Fruit fly (Drosophila melanogaster): ENCODE data around the gene CG43219.

Gene CG43219

DNA sequence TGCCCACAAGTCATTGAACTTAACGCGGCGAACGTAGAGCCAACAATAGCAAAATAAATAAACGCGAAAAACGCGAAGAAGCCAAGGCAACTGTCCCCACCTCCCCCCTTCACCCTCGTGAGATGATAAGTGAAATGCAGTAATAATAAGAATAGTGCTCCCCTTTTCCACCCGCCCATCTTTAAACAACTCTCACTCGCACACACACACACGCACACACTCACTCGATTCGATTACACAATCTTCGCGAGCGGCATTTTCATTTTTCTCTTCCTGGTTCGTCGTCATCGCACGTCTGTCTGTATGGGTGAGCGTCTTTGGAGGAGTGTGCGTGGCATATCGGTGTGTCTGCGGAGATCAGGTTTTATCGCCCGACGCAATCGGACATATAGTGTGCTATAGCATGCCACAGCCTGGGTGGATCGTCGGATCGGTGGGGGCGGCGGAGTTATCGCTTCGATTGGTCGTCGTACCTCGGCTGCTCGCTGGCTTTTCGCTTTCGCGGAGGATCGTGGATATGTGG is 4.6 kb downstream of the CG43219 start (continued):
- TF ChIP-seq Xbp1 (GFP tag; optimal IDR thresholded peaks at IDR 0.05), result peak; percentile 52
- TF ChIP-seq zfh2 (GFP tag; optimal IDR thresholded peaks at IDR 0.05), result no peak
- peak; percentile 68 for TF ChIP-seq Deaf1 (tag; optimal IDR thresholded peaks at IDR 0.05)
- TF ChIP-seq Pdp1 (GFP tag; optimal IDR thresholded peaks at IDR 0.05), result peak in 1 of 2 experiments; percentile 95
- no peak for TF ChIP-seq CG3163 (GFP tag; optimal IDR thresholded peaks at IDR 0.05)
- TF ChIP-seq CG4854 (GFP tag; optimal IDR thresholded peaks at IDR 0.05), result no peak
- no peak for TF ChIP-seq her (GFP tag; optimal IDR thresholded peaks at IDR 0.05)
- TF ChIP-seq CG9727 (GFP tag; optimal IDR thresholded peaks at IDR 0.05), result no peak
- TF ChIP-seq CG1233 (GFP tag; optimal IDR thresholded peaks at IDR 0.05), result no peak
- TF ChIP-seq al (GFP tag; IDR thresholded peaks at IDR 0.05), result no peak
- TF ChIP-seq BtbVII (GFP tag; optimal IDR thresholded peaks at IDR 0.05), result no peak
- peak; percentile 81; the same call in 2 of the 3 replicates for TF ChIP-seq z (GFP tag; IDR thresholded peaks at IDR 0.05)
- TF ChIP-seq tio (GFP tag; optimal IDR thresholded peaks at IDR 0.05), result no peak
- TF ChIP-seq Fer3 (tag; optimal IDR thresholded peaks at IDR 0.05), result no peak
- no peak for TF ChIP-seq ems (GFP tag; optimal IDR thresholded peaks at IDR 0.05)
- TF ChIP-seq CG6791 (GFP tag; IDR thresholded peaks at IDR 0.05; ENCODE audit: partially characterized antibody), result 0 out of 3 replicates have a peak, but pooled peaks have one; percentile 39
- peak; percentile 80 for TF ChIP-seq crol (GFP tag; IDR thresholded peaks at IDR 0.05)
- TF ChIP-seq ftz-f1 (GFP tag; optimal IDR thresholded peaks at IDR 0.05), result no peak
- TF ChIP-seq CG33557 (GFP tag; optimal IDR thresholded peaks at IDR 0.05), result no peak
- TF ChIP-seq CG32532 (GFP tag; IDR thresholded peaks at IDR 0.05), result no peak
- no peak for TF ChIP-seq ro (GFP tag; IDR thresholded peaks at IDR 0.05)
- no peak for TF ChIP-seq aop (GFP tag; IDR thresholded peaks at IDR 0.05)
- no peak for TF ChIP-seq D19A (tag; optimal IDR thresholded peaks at IDR 0.05)
- no peak for TF ChIP-seq CG12299 (tag; optimal IDR thresholded peaks at IDR 0.05)
- TF ChIP-seq kni (GFP tag; optimal IDR thresholded peaks at IDR 0.05), result no peak
- TF ChIP-seq CG18011 (GFP tag; optimal IDR thresholded peaks at IDR 0.05), result no peak
- TF ChIP-seq CG9817 (tag; optimal IDR thresholded peaks at IDR 0.05), result no peak
- no peak for TF ChIP-seq CG11398 (GFP tag; optimal IDR thresholded peaks at IDR 0.05)
- TF ChIP-seq cas (GFP tag; IDR thresholded peaks at IDR 0.05), result no peak
- TF ChIP-seq mam (GFP tag; optimal IDR thresholded peaks at IDR 0.05), result no peak
- no peak for TF ChIP-seq CG1602 (GFP tag; optimal IDR thresholded peaks at IDR 0.05)
- no peak for TF ChIP-seq C15 (GFP tag; IDR thresholded peaks at IDR 0.05)
- no peak for TF ChIP-seq Hmx (GFP tag; optimal IDR thresholded peaks at IDR 0.05)
- no peak for TF ChIP-seq chif (GFP tag; optimal IDR thresholded peaks at IDR 0.05)
- no peak for TF ChIP-seq CG15269 (tag; optimal IDR thresholded peaks at IDR 0.05)
- TF ChIP-seq Optix (GFP tag; IDR thresholded peaks at IDR 0.05), result no peak
- TF ChIP-seq zen (tag; optimal IDR thresholded peaks at IDR 0.05), result no peak
- TF ChIP-seq Blimp-1 (GFP tag; optimal IDR thresholded peaks at IDR 0.05), result peak; percentile 15
- no peak for TF ChIP-seq CG9609 (GFP tag; optimal IDR thresholded peaks at IDR 0.05)
- TF ChIP-seq Oaz (GFP tag; IDR thresholded peaks at IDR 0.05), result no peak
- TF ChIP-seq CG4820 (GFP tag; optimal IDR thresholded peaks at IDR 0.05), result no peak
- no peak for TF ChIP-seq croc (GFP tag; conservative IDR thresholded peaks at IDR 0.05)
- TF ChIP-seq CG34376 (GFP tag; optimal IDR thresholded peaks at IDR 0.05), result no peak
- TF ChIP-seq amos (GFP tag; IDR thresholded peaks at IDR 0.05; ENCODE audit: partially characterized antibody), result no peak
- TF ChIP-seq phol (tag; optimal IDR thresholded peaks at IDR 0.05), result no peak
- no peak for TF ChIP-seq Myb (GFP tag; optimal IDR thresholded peaks at IDR 0.05)
- TF ChIP-seq CG5180 (GFP tag; optimal IDR thresholded peaks at IDR 0.05), result no peak
- TF ChIP-seq row (GFP tag; IDR thresholded peaks at IDR 0.05), result 0 out of 3 replicates have a peak, but pooled peaks have one; percentile 11
- no peak for TF ChIP-seq Nf-YC (tag; optimal IDR thresholded peaks at IDR 0.05)
- no peak for TF ChIP-seq nerfin-1 (tag; optimal IDR thresholded peaks at IDR 0.05)
- no peak for TF ChIP-seq CG2120 (GFP tag; optimal IDR thresholded peaks at IDR 0.05)

Measured in whole organism, embryonic.